Fruit fly (Drosophila melanogaster) whole organism, prepupa: ENCODE results near the gene CG42269.

ENCODE experiments used
- CG34406 ChIP-seq: fragments of 200-800 bp; sonication (Bioruptor generic); optimal IDR thresholded peaks from 3 replicates; lab custom pipeline; 2016; ENCODE audit warnings: missing biosample characterization, missing genetic modification characterization
- CG4318 ChIP-seq: fragments of 200-800 bp; sonication (Bioruptor generic); optimal IDR thresholded peaks from 3 replicates; lab custom pipeline; 2017; ENCODE audit warnings: missing biosample characterization, mild to moderate bottlenecking, missing genetic modification characterization
- CG6276 ChIP-seq: fragments of 200-800 bp; sonication (Bioruptor generic); optimal IDR thresholded peaks from 2 replicates; lab custom pipeline; 2017; ENCODE audit warnings: missing biosample characterization, mild to moderate bottlenecking, missing genetic modification characterization
- Eip78C ChIP-seq: fragments of 200-800 bp; sonication (Bioruptor generic); peaks from one replicate; lab custom pipeline; 2016; ENCODE audit warnings: missing biosample characterization, missing genetic modification characterization
- OdsH ChIP-seq: fragments of 200-800 bp; sonication (Bioruptor generic); optimal IDR thresholded peaks from 3 replicates; lab custom pipeline; 2016; ENCODE audit warnings: missing biosample characterization, missing genetic modification characterization
- dac ChIP-seq: fragments of 200-800 bp; sonication (Bioruptor generic); optimal IDR thresholded peaks from 2 replicates; lab custom pipeline; 2017; ENCODE audit warnings: missing biosample characterization, mild to moderate bottlenecking, missing genetic modification characterization
- fd59A ChIP-seq: fragments of 200-800 bp; sonication (Bioruptor generic); optimal IDR thresholded peaks from 2 replicates; lab custom pipeline; 2017; ENCODE audit warnings: missing biosample characterization, mild to moderate bottlenecking, missing genetic modification characterization, missing genetic modification reagents

dm6 chr3L:6034511-6034910 is 31.6 kb upstream of the CG42269 start, which contains the start of gene CG10477:
- no peak for TF ChIP-seq CG6276 (GFP tag; lab: Kevin White, UChicago)
- TF ChIP-seq dac, result no peak
- no peak for TF ChIP-seq fd59A
- no peak for TF ChIP-seq Eip78C (GFP tag; lab: Kevin White, UChicago)
- TF ChIP-seq OdsH, result no peak
- TF ChIP-seq CG34406 (GFP tag; lab: Kevin White, UChicago), result no peak
- no peak for TF ChIP-seq CG4318 (GFP tag; lab: Kevin White, UChicago)
